Worm (Caenorhabditis elegans) whole organism, late embryonic: ENCODE data around the gene F32F2.4.

Experiments used
- ama-1 ChIP-seq: fragments of 150-350 bp; optimal IDR thresholded peaks from 2 replicates; lab custom pipeline; 2014
- ceh-45 ChIP-seq: fragments of 200-800 bp; sonication (Bioruptor generic); IDR thresholded peaks from 2 replicates; pipeline ENCODE4 v1.3.6; 2022; ENCODE audit warnings: missing genetic modification reagents, missing genetic modification characterization, missing compliant biosample characterization
- dmd-4 ChIP-seq: sonication (generic microtip); optimal IDR thresholded peaks from 2 replicates; lab custom pipeline; 2016; ENCODE audit warnings: borderline replicate concordance, missing genetic modification characterization, missing compliant biosample characterization
- elt-2 ChIP-seq: sonication (generic microtip); optimal IDR thresholded peaks from 2 replicates; lab custom pipeline; 2016; ENCODE audit warnings: missing genetic modification reagents, missing genetic modification characterization, missing compliant biosample characterization
- fkh-10 ChIP-seq: fragments of 150-350 bp; optimal IDR thresholded peaks from 2 replicates; lab custom pipeline; 2014; ENCODE audit warnings: missing biosample characterization, missing genetic modification reagents, missing genetic modification characterization
- lin-11 ChIP-seq: fragments of 200-800 bp; sonication (Bioruptor generic); optimal IDR thresholded peaks from 2 replicates; lab custom pipeline; 2018; ENCODE audit warnings: mild to moderate bottlenecking, missing genetic modification characterization, missing compliant biosample characterization
- nhr-11 ChIP-seq: fragments of 150-350 bp; optimal IDR thresholded peaks from 2 replicates; lab custom pipeline; 2014; ENCODE audit warnings: missing biosample characterization, missing genetic modification characterization
- rnt-1 ChIP-seq: sonication (generic microtip); optimal IDR thresholded peaks from 2 replicates; lab custom pipeline; 2016; ENCODE audit warnings: missing genetic modification characterization, missing compliant biosample characterization
- unc-86 ChIP-seq: sonication (generic microtip); optimal IDR thresholded peaks from 2 replicates; lab custom pipeline; 2016; ENCODE audit warnings: missing genetic modification characterization, missing compliant biosample characterization
- ztf-16 ChIP-seq: sonication (generic microtip); optimal IDR thresholded peaks from 2 replicates; lab custom pipeline; 2017; ENCODE audit warnings: missing genetic modification characterization, missing compliant biosample characterization

ce11 chrV:13304663-13305188 is 28.7 kb downstream of the F32F2.4 start, which contains the start of gene C26E1.2:
- TF ChIP-seq ztf-16 (tag; lab: Kevin White, UChicago), result no peak
- TF ChIP-seq dmd-4 (tag; lab: Kevin White, UChicago), result no peak
- no peak for TF ChIP-seq ama-1 (lab: Kevin White, UChicago)
- TF ChIP-seq nhr-11 (tag; lab: Kevin White, UChicago), result no peak
- TF ChIP-seq fkh-10 (GFP tag; lab: Kevin White, UChicago), result no peak
- no peak for TF ChIP-seq unc-86 (tag; lab: Kevin White, UChicago)
- TF ChIP-seq ceh-45 (GFP tag; lab: Robert Waterston, UW), result no peak
- no peak for TF ChIP-seq rnt-1 (tag; lab: Kevin White, UChicago)
- peak; percentile 50 for TF ChIP-seq elt-2 (tag; lab: Kevin White, UChicago)
- TF ChIP-seq lin-11, result no peak
